Fruit fly (Drosophila melanogaster): ENCODE results near the gene CG32344.
A peak's percentile ranks its signal among the peaks of the same experiment; 100 is the strongest.

Gene CG32344

dm6 chr3L:311607-312006 lies 12.9 kb downstream of the CG32344 start:
- no peak for TF ChIP-seq CTCF (optimal IDR thresholded peaks at IDR 0.05)
- no peak for TF ChIP-seq CG8478 (optimal IDR thresholded peaks at IDR 0.05)

dm6 chr3L:299952-300605 lies 24.4 kb downstream of the CG32344 start:
- TF ChIP-seq CG8478 (optimal IDR thresholded peaks at IDR 0.05) (no peak), CTCF (optimal IDR thresholded peaks at IDR 0.05) (no peak)

- no peak for TF ChIP-seq CTCF (optimal IDR thresholded peaks at IDR 0.05)
- no peak for TF ChIP-seq CG8478 (optimal IDR thresholded peaks at IDR 0.05)
Observed at dm6 chr3L:298459-298858, 26.1 kb downstream of the CG32344 start.

- no peak for TF ChIP-seq CTCF (optimal IDR thresholded peaks at IDR 0.05)
- no peak for TF ChIP-seq CG8478 (optimal IDR thresholded peaks at IDR 0.05)
Observed at dm6 chr3L:297240-297639, 27.3 kb downstream of the CG32344 start.

dm6 chr3L:294841-295408 lies 29.6 kb downstream of the CG32344 start:
- TF ChIP-seq CG8478 (optimal IDR thresholded peaks at IDR 0.05) (no peak), CTCF (optimal IDR thresholded peaks at IDR 0.05) (no peak)

- TF ChIP-seq CTCF (optimal IDR thresholded peaks at IDR 0.05) = peak; percentile 40 to 48
- TF ChIP-seq CG8478 (optimal IDR thresholded peaks at IDR 0.05) = no peak
Observed at dm6 chr3L:292146-292776, 32.3 kb downstream of the CG32344 start.

- TF ChIP-seq CG8478 (optimal IDR thresholded peaks at IDR 0.05) = no peak
- TF ChIP-seq CTCF (optimal IDR thresholded peaks at IDR 0.05) = no peak
Observed at dm6 chr3L:291583-292145, 32.9 kb downstream of the CG32344 start.

dm6 chr3L:284253-284652 lies 40.3 kb downstream of the CG32344 start:
- TF ChIP-seq CTCF (optimal IDR thresholded peaks at IDR 0.05) (no peak), CG8478 (optimal IDR thresholded peaks at IDR 0.05) (no peak)

- TF ChIP-seq CG8478 (optimal IDR thresholded peaks at IDR 0.05) (no peak), CTCF (optimal IDR thresholded peaks at IDR 0.05) (no peak)
Observed at dm6 chr3L:282276-282675, 42.2 kb downstream of the CG32344 start.

- TF ChIP-seq CG8478 (optimal IDR thresholded peaks at IDR 0.05) = no peak
- no peak for TF ChIP-seq CTCF (optimal IDR thresholded peaks at IDR 0.05)
Observed at dm6 chr3L:276736-277487, 47.6 kb downstream of the CG32344 start, which contains the start of gene RhoGEF3. Gene RhoGEF3, plus strand, starts transcription at chr3L:277437.

dm6 chr3L:274855-275254 lies 49.7 kb downstream of the CG32344 start, which contains the start of gene ttm2:
Gene ttm2, plus strand, starts transcription at chr3L:275155.
- no peak for TF ChIP-seq CG8478 (optimal IDR thresholded peaks at IDR 0.05)

dm6 chr3L:273291-273690 lies 51.2 kb downstream of the CG32344 start, which contains the start of gene CG32845:
Gene CG32845, minus strand, starts transcription at chr3L:273391.
- TF ChIP-seq CG8478 (optimal IDR thresholded peaks at IDR 0.05) = no peak
- no peak for TF ChIP-seq CTCF (optimal IDR thresholded peaks at IDR 0.05)

- TF ChIP-seq CG8478 (optimal IDR thresholded peaks at IDR 0.05) = no peak
- no peak for TF ChIP-seq CTCF (optimal IDR thresholded peaks at IDR 0.05)
Observed at dm6 chr3L:271501-272249, 52.8 kb downstream of the CG32344 start.
